Worm (Caenorhabditis elegans): ENCODE measurements around the gene fbxa-111.

Gene fbxa-111

ce11 chrV:16987783-16988182 lies 38.3 kb upstream of the fbxa-111 start:
- TF ChIP-seq gmeb-2 (tag; optimal IDR thresholded peaks at IDR 0.05) (no peak), che-1 (tag; optimal IDR thresholded peaks at IDR 0.05) (no peak), nhr-232 (tag; optimal IDR thresholded peaks at IDR 0.05) (no peak), Y22D7AL.16 (tag; optimal IDR thresholded peaks at IDR 0.05) (no peak), pha-4 (tag; optimal IDR thresholded peaks at IDR 0.05) (no peak), elt-2 (tag; optimal IDR thresholded peaks at IDR 0.05) (no peak), rnt-1 (tag; optimal IDR thresholded peaks at IDR 0.05) (no peak), ttx-3 (tag; optimal IDR thresholded peaks at IDR 0.05) (no peak), ceh-48 (tag; optimal IDR thresholded peaks at IDR 0.05) (no peak), sox-2 (GFP tag; IDR thresholded peaks at IDR 0.05) (no peak), dve-1 (tag; optimal IDR thresholded peaks at IDR 0.05) (no peak), ceh-2 (tag; optimal IDR thresholded peaks at IDR 0.05) (no peak), fkh-6 (tag; optimal IDR thresholded peaks at IDR 0.05) (no peak), zip-5 (tag; optimal IDR thresholded peaks at IDR 0.05) (no peak), pqm-1 (tag; optimal IDR thresholded peaks at IDR 0.05) (no peak)

- no peak for TF ChIP-seq unc-86 (tag; optimal IDR thresholded peaks at IDR 0.05)
- no peak for TF ChIP-seq C08G9.2 (tag; optimal IDR thresholded peaks at IDR 0.05)
- TF ChIP-seq F13H6.1 (tag; optimal IDR thresholded peaks at IDR 0.05) = no peak
- TF ChIP-seq hlh-13 (GFP tag; optimal IDR thresholded peaks at IDR 0.05) = no peak
- TF ChIP-seq ceh-31 (tag; optimal IDR thresholded peaks at IDR 0.05) = no peak
- no peak for TF ChIP-seq hlh-8 (tag; optimal IDR thresholded peaks at IDR 0.05)
- TF ChIP-seq pqm-1 (tag; optimal IDR thresholded peaks at IDR 0.05) = no peak
- no peak for TF ChIP-seq madf-2 (tag; optimal IDR thresholded peaks at IDR 0.05)
- no peak for TF ChIP-seq ref-2 (tag; optimal IDR thresholded peaks at IDR 0.05)
- no peak for TF ChIP-seq sdc-2 (tag; optimal IDR thresholded peaks at IDR 0.05)
- no peak for TF ChIP-seq dve-1 (tag; optimal IDR thresholded peaks at IDR 0.05)
- no peak for TF ChIP-seq nhr-232 (tag; optimal IDR thresholded peaks at IDR 0.05)
- no peak for TF ChIP-seq tbx-2 (tag; optimal IDR thresholded peaks at IDR 0.05)
- no peak for TF ChIP-seq ceh-18 (tag; optimal IDR thresholded peaks at IDR 0.05)
- TF ChIP-seq ets-4 (tag; optimal IDR thresholded peaks at IDR 0.05) = no peak
- TF ChIP-seq ttx-3 (tag; optimal IDR thresholded peaks at IDR 0.05) = no peak
Measured at ce11 chrV:16987035-16987434, 37.5 kb upstream of the fbxa-111 start, which contains the start of gene Y102A5C.40. TSS of gene Y102A5C.40 (minus strand) at chrV:16987135.

ce11 chrV:16980368-16980767 lies 30.9 kb upstream of the fbxa-111 start, which contains the start of gene srz-54:
TSS of gene srz-54 (plus strand) at chrV:16980668.
- TF ChIP-seq tbx-7 (tag; optimal IDR thresholded peaks at IDR 0.05) = no peak
- TF ChIP-seq hlh-15 (tag; optimal IDR thresholded peaks at IDR 0.05) = no peak
- no peak for TF ChIP-seq nhr-232 (tag; optimal IDR thresholded peaks at IDR 0.05)

ce11 chrV:16974919-16975318 lies 25.4 kb upstream of the fbxa-111 start, which contains the start of gene srx-54:
TSS of gene srx-54 (plus strand) at chrV:16975219.
- no peak for TF ChIP-seq ceh-22 (tag; optimal IDR thresholded peaks at IDR 0.05)
- no peak for TF ChIP-seq syd-9 (tag; optimal IDR thresholded peaks at IDR 0.05)
- no peak for TF ChIP-seq Y22D7AL.16 (tag; optimal IDR thresholded peaks at IDR 0.05)
- no peak for TF ChIP-seq C08G9.2 (tag; optimal IDR thresholded peaks at IDR 0.05)
- TF ChIP-seq ceh-19 (GFP tag; optimal IDR thresholded peaks at IDR 0.05) = no peak
- no peak for TF ChIP-seq ceh-34 (tag; optimal IDR thresholded peaks at IDR 0.05)
- TF ChIP-seq zip-5 (tag; optimal IDR thresholded peaks at IDR 0.05) = no peak
- TF ChIP-seq hlh-30 (tag; optimal IDR thresholded peaks at IDR 0.05; ENCODE audit: insufficient read depth) = no peak
- no peak for TF ChIP-seq fax-1 (tag; optimal IDR thresholded peaks at IDR 0.05)
- no peak for TF ChIP-seq ceh-18 (tag; optimal IDR thresholded peaks at IDR 0.05)
- no peak for TF ChIP-seq hlh-8 (tag; optimal IDR thresholded peaks at IDR 0.05)
- TF ChIP-seq unc-42 (tag; optimal IDR thresholded peaks at IDR 0.05) = no peak
- no peak for TF ChIP-seq lim-6 (tag; optimal IDR thresholded peaks at IDR 0.05)
- TF ChIP-seq K02D7.2 (tag; optimal IDR thresholded peaks at IDR 0.05) = no peak
- TF ChIP-seq hlh-15 (tag; optimal IDR thresholded peaks at IDR 0.05) = no peak
